Worm (Caenorhabditis elegans): ENCODE data around the gene rei-1.

DNA sequence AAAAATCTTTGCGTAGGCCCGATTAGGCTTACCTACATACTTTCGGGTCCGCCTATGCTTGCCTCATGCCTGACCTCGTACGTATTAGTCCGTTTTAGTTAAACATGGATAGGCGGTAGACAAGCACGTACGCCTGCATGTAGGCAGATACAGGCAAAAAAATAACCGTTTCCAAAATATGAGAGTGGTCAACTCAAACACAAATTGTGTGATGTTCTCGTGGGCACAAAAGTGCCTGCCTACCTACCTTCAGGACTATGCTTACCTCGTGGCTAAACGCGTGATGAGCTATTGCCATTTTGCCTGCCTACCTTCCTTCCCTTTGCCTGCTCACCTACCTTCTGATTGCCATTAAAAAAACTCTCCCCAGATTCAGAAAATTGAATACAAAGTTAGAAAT, 8.6 kb upstream of the rei-1 start:
- TF ChIP-seq dao-5 (tag; optimal IDR thresholded peaks at IDR 0.05), result no peak
- no peak for TF ChIP-seq him-1 (tag; optimal IDR thresholded peaks at IDR 0.05)
